Fruit fly (Drosophila melanogaster) Kc167 (cell line): ENCODE data around the gene Loxl1.

ENCODE experiments used
- Myc ChIP-seq: fragments of >200 bp; optimal IDR thresholded peaks from 2 replicates; lab custom pipeline; 2017; ENCODE audit warnings: missing external identifiers
- Sin3A ChIP-seq: fragments of >200 bp; optimal IDR thresholded peaks from 2 replicates; lab custom pipeline; 2018; ENCODE audit warnings: missing external identifiers
- h ChIP-seq: fragments of >200 bp; optimal IDR thresholded peaks from 3 replicates; lab custom pipeline; 2018; ENCODE audit warnings: missing external identifiers
- insv ChIP-seq: fragments of >200 bp; optimal IDR thresholded peaks from 3 replicates; lab custom pipeline; 2018; ENCODE audit warnings: missing external identifiers
- psq ChIP-seq: fragments of >200 bp; optimal IDR thresholded peaks from 2 replicates; lab custom pipeline; 2017; ENCODE audit warnings: missing external identifiers
- ttk ChIP-seq: sonication (Bioruptor generic); optimal IDR thresholded peaks from 2 replicates; lab custom pipeline; 2017; ENCODE audit warnings: missing external identifiers

dm6 chr3R:31463012-31463366, 3.3 kb upstream of the Loxl1 start, which contains the start of the genes CG11334 and CG11333:
- TF ChIP-seq h (no peak), Myc (lab: Kevin White, UChicago) (no peak), ttk (lab: Kevin White, UChicago) (no peak), insv (lab: Kevin White, UChicago) (no peak), psq (lab: Kevin White, UChicago) (no peak), Sin3A (lab: Kevin White, UChicago) (no peak)
